Fruit fly (Drosophila melanogaster): ENCODE results near the gene Cat.

The Cat gene

DNA sequence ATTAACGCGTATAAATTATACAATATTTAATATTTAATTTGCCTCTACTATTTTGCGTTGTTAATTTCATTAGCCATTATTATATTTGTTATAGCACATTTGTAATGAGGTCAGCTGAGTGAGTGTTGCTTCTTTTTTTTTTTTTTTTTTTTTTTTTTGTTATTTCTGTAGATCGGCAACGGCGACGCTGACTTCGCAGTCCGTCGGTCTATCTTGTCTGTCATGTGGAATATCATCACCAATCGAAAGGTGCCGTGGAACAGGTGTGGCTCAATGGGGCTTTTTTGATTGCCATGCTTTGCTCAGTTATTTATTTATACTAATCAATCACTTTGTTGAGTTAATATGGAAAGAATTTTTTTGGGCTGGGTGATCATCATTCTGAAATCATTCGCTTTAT lies 39.8 kb upstream of the Cat start:
- TF ChIP-seq CrebA (GFP tag; optimal IDR thresholded peaks at IDR 0.05; ENCODE audit: borderline replicate concordance) (no peak), dsf (GFP tag; optimal IDR thresholded peaks at IDR 0.05; ENCODE audit: borderline replicate concordance) (no peak), Dfd (GFP tag; optimal IDR thresholded peaks at IDR 0.05) (no peak), HLH106 (tag; optimal IDR thresholded peaks at IDR 0.05) (no peak), pan (optimal IDR thresholded peaks at IDR 0.05) (no peak), br (GFP tag; optimal IDR thresholded peaks at IDR 0.05) (no peak), CG32264 (GFP tag; optimal IDR thresholded peaks at IDR 0.05) (no peak), dmrt93B (GFP tag; optimal IDR thresholded peaks at IDR 0.05) (no peak), fru (GFP tag; optimal IDR thresholded peaks at IDR 0.05) (no peak), brk (GFP tag; optimal IDR thresholded peaks at IDR 0.05) (no peak), CG9705 (GFP tag; optimal IDR thresholded peaks at IDR 0.05) (no peak), Sp1 (GFP tag; optimal IDR thresholded peaks at IDR 0.05) (no peak), Mio (GFP tag; optimal IDR thresholded peaks at IDR 0.05) (no peak), sage (GFP tag; optimal IDR thresholded peaks at IDR 0.05) (no peak), Rel (GFP tag; optimal IDR thresholded peaks at IDR 0.05) (no peak), Rel (tag; optimal IDR thresholded peaks at IDR 0.05) (no peak), tai (GFP tag; optimal IDR thresholded peaks at IDR 0.05) (no peak), N (GFP tag; optimal IDR thresholded peaks at IDR 0.05) (no peak)

DNA sequence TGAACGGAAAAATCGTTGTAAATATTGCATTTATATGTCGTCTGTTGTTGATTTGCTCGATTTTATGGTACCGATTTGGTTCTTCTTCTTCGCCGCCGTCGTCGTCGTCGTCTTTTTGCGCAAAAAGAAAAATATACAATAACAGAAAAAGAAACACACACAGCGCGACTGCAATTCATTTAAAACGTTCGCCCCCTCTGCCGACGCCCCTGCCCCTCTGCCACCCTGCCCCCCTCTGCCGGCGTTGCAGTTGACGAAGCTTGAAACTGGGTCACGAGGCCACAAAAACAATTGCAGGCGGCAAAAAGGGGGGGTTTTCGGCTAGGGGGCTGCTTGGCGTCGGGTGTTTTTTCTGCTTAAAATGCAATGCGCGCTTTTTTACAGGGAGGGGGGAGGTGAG lies 38.9 kb upstream of the Cat start:
- TF ChIP-seq Hnf4 (GFP tag; optimal IDR thresholded peaks at IDR 0.05) = no peak
- TF ChIP-seq br (GFP tag; optimal IDR thresholded peaks at IDR 0.05) = no peak
- TF ChIP-seq N (GFP tag; optimal IDR thresholded peaks at IDR 0.05) = no peak

DNA sequence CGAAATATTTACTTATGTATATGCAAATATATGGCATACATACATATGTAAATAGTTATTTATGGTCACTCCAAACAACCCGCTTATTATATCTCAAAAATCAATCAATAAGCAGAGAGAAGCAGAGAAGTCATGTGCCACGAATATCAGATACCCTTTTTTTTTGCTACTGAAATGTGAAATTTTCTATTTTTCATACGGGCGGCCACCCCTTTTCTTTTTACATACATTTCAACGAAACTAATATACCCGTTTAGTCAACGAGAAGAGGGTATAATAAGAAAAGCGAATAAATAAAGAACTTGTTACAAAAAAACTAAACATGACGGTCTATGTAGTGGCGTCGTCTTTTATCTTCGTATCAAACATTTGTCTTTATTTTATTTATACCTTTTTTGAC lies 37.8 kb upstream of the Cat start:
- no peak for TF ChIP-seq pan (optimal IDR thresholded peaks at IDR 0.05)
- no peak for TF ChIP-seq br (GFP tag; optimal IDR thresholded peaks at IDR 0.05)
- TF ChIP-seq OdsH (GFP tag; optimal IDR thresholded peaks at IDR 0.05) = no peak
- no peak for TF ChIP-seq Sp1 (GFP tag; optimal IDR thresholded peaks at IDR 0.05)
- TF ChIP-seq sv (GFP tag; optimal IDR thresholded peaks at IDR 0.05) = no peak
- no peak for TF ChIP-seq woc (GFP tag; optimal IDR thresholded peaks at IDR 0.05)
- no peak for TF ChIP-seq CG32264 (GFP tag; optimal IDR thresholded peaks at IDR 0.05)
- no peak for TF ChIP-seq rgr (GFP tag; optimal IDR thresholded peaks at IDR 0.05)
- no peak for TF ChIP-seq dsf (GFP tag; optimal IDR thresholded peaks at IDR 0.05; ENCODE audit: borderline replicate concordance)
- TF ChIP-seq GATAd (GFP tag; optimal IDR thresholded peaks at IDR 0.05) = no peak
- no peak for TF ChIP-seq jim (GFP tag; optimal IDR thresholded peaks at IDR 0.05)
- TF ChIP-seq dmrt93B (GFP tag; optimal IDR thresholded peaks at IDR 0.05) = no peak
- TF ChIP-seq Vsx2 (GFP tag; optimal IDR thresholded peaks at IDR 0.05; ENCODE audit: partially characterized antibody) = no peak
- no peak for TF ChIP-seq dl (GFP tag; optimal IDR thresholded peaks at IDR 0.05; ENCODE audit: insufficient read depth in 1 of 2, partially characterized antibody in 2 of 2)
- no peak for TF ChIP-seq Hr78 (GFP tag; optimal IDR thresholded peaks at IDR 0.05)
- no peak for TF ChIP-seq Hr83 (GFP tag; optimal IDR thresholded peaks at IDR 0.05; ENCODE audit: poor library complexity, severe bottlenecking)
- TF ChIP-seq lola (GFP tag; optimal IDR thresholded peaks at IDR 0.05) = no peak
- TF ChIP-seq CG9705 (GFP tag; optimal IDR thresholded peaks at IDR 0.05) = no peak
- TF ChIP-seq Dif (GFP tag; optimal IDR thresholded peaks at IDR 0.05; ENCODE audit: partially characterized antibody) = no peak
- no peak for TF ChIP-seq Myc (optimal IDR thresholded peaks at IDR 0.05)

DNA sequence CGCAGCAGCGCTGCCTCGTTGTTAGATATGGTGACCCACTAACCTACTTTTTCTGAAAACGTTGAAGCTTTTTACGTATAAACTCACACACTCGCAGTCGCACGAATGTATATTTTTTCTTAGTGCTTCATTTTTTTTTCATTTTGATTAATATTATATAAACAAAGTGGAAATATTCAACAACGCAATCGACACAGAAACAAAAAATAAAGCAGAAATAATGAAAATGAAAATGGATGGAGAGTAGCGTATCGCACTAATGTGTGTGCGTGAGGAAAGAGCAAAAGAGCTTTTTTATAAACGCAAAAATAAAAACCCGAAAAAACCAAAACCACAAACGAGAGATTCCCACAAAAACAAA lies 36.4 kb upstream of the Cat start:
- TF ChIP-seq foxo (GFP tag; optimal IDR thresholded peaks at IDR 0.05) (no peak), dl (GFP tag; optimal IDR thresholded peaks at IDR 0.05; ENCODE audit: insufficient read depth in 1 of 2, partially characterized antibody in 2 of 2) (no peak), rgr (GFP tag; optimal IDR thresholded peaks at IDR 0.05) (no peak), h (GFP tag; optimal IDR thresholded peaks at IDR 0.05) (no peak), CG32264 (GFP tag; optimal IDR thresholded peaks at IDR 0.05) (no peak), dmrt93B (GFP tag; optimal IDR thresholded peaks at IDR 0.05) (no peak), Vsx2 (GFP tag; optimal IDR thresholded peaks at IDR 0.05; ENCODE audit: partially characterized antibody) (no peak), fru (GFP tag; optimal IDR thresholded peaks at IDR 0.05) (no peak), Abd-B (GFP tag; optimal IDR thresholded peaks at IDR 0.05) (no peak), Dif (GFP tag; optimal IDR thresholded peaks at IDR 0.05; ENCODE audit: partially characterized antibody) (no peak), usp (GFP tag; optimal IDR thresholded peaks at IDR 0.05) (no peak), dsf (GFP tag; optimal IDR thresholded peaks at IDR 0.05; ENCODE audit: borderline replicate concordance) (no peak), brk (GFP tag; optimal IDR thresholded peaks at IDR 0.05) (no peak), lola (GFP tag; optimal IDR thresholded peaks at IDR 0.05) (no peak), Sp1 (GFP tag; optimal IDR thresholded peaks at IDR 0.05) (no peak), pan (optimal IDR thresholded peaks at IDR 0.05) (no peak), sage (GFP tag; optimal IDR thresholded peaks at IDR 0.05) (no peak), HLH106 (tag; optimal IDR thresholded peaks at IDR 0.05) (no peak)

All from whole organism, wandering third instar larva.